Fruit fly (Drosophila melanogaster): ENCODE data around the gene CG8607.

Gene CG8607

dm6 chr3L:7370231-7370882 lies 50.5 kb downstream of the CG8607 start (continued):
- TF ChIP-seq pum (GFP tag; optimal IDR thresholded peaks at IDR 0.05) (no peak), CG6175 (GFP tag; IDR thresholded peaks at IDR 0.05) (no peak), Deaf1 (tag; optimal IDR thresholded peaks at IDR 0.05) (peak; percentile 29), CG10654 (GFP tag; optimal IDR thresholded peaks at IDR 0.05) (no peak), TFAM (GFP tag; optimal IDR thresholded peaks at IDR 0.05) (no peak), fu2 (GFP tag; optimal IDR thresholded peaks at IDR 0.05) (no peak), CG11085 (GFP tag; IDR thresholded peaks at IDR 0.05) (no peak), Opbp (GFP tag; IDR thresholded peaks at IDR 0.05; ENCODE audit: partially characterized antibody) (0 out of 3 replicates have a peak, but pooled peaks have one; percentile 4), cad (GFP tag; optimal IDR thresholded peaks at IDR 0.05) (no peak), CG12299 (tag; optimal IDR thresholded peaks at IDR 0.05) (no peak), chm (GFP tag; IDR thresholded peaks at IDR 0.05) (no peak), CG10959 (GFP tag; IDR thresholded peaks at IDR 0.05) (no peak), inv (GFP tag; IDR thresholded peaks at IDR 0.05; ENCODE audit: partially characterized antibody) (no peak), tna (GFP tag; IDR thresholded peaks at IDR 0.05; ENCODE audit: partially characterized antibody) (no peak; the same call in 1 of the 2 replicates), Dref (GFP tag; IDR thresholded peaks at IDR 0.05) (no peak), sens (GFP tag) (peak; percentile 53), CG30020 (tag; optimal IDR thresholded peaks at IDR 0.05) (no peak), chn (GFP tag; optimal IDR thresholded peaks at IDR 0.05) (no peak), Bteb2 (GFP tag; optimal IDR thresholded peaks at IDR 0.05) (no peak), gem (tag; optimal IDR thresholded peaks at IDR 0.05) (no peak), CG15011 (GFP tag; optimal IDR thresholded peaks at IDR 0.05) (no peak), Med (GFP tag) (peak; percentile 82), CG2199 (GFP tag; IDR thresholded peaks at IDR 0.05) (peak; percentile 87), ranshi (GFP tag; IDR thresholded peaks at IDR 0.05) (no peak), Gug (GFP tag; IDR thresholded peaks at IDR 0.05) (no peak)
